Worm (Caenorhabditis elegans) whole organism, L4 larva: Measurements from ENCODE around the gene C44B7.11.

Experiments used
- F10B5.3 ChIP-seq: sonication (generic microtip); optimal IDR thresholded peaks from 2 replicates; lab custom pipeline; 2016; ENCODE audit warnings: mild to moderate bottlenecking, missing genetic modification characterization, missing compliant biosample characterization
- Y75B8A.6 ChIP-seq: fragments of 200-800 bp; sonication (Bioruptor generic); IDR thresholded peaks from 2 replicates; pipeline ENCODE4 v1.3.6; 2022; ENCODE audit warnings: missing genetic modification reagents, missing genetic modification characterization, missing compliant biosample characterization
- ZK337.2 ChIP-seq: fragments of 200-800 bp; sonication (Bioruptor generic); IDR thresholded peaks from 2 replicates; pipeline ENCODE4 v1.3.6; 2022; ENCODE audit warnings: missing genetic modification reagents, missing genetic modification characterization, missing compliant biosample characterization
- ama-1 ChIP-seq: fragments of 150-350 bp; optimal IDR thresholded peaks from 2 replicates; lab custom pipeline; 2014; ENCODE audit warnings: inconsistent platforms, mixed read lengths
- attf-4 ChIP-seq: sonication (generic microtip); optimal IDR thresholded peaks from 3 replicates; lab custom pipeline; 2017; ENCODE audit warnings: missing biosample characterization, missing genetic modification characterization
- ceh-28 ChIP-seq: fragments of 150-350 bp; optimal IDR thresholded peaks from 2 replicates; lab custom pipeline; 2014; ENCODE audit warnings: missing biosample characterization, missing genetic modification reagents, missing genetic modification characterization
- ceh-32 ChIP-seq: sonication (generic microtip); optimal IDR thresholded peaks from 2 replicates; lab custom pipeline; 2016; ENCODE audit warnings: mild to moderate bottlenecking, missing genetic modification characterization, missing compliant biosample characterization; ENCODE audit not compliant: poor library complexity
- ctbp-1 ChIP-seq: fragments of 200-800 bp; sonication (Bioruptor generic); IDR thresholded peaks from 2 replicates; pipeline ENCODE4 v1.3.6; 2022; ENCODE audit warnings: missing genetic modification reagents, missing genetic modification characterization, missing compliant biosample characterization
- daf-19 ChIP-seq: fragments of 200-800 bp; sonication (Bioruptor generic); conservative IDR thresholded peaks from 2 replicates; pipeline ENCODE4 v1.3.6; 2022; ENCODE audit warnings: missing genetic modification characterization, missing compliant biosample characterization
- daf-8 ChIP-seq: fragments of 200-800 bp; sonication (Bioruptor generic); IDR thresholded peaks from 2 replicates; pipeline ENCODE4 v1.3.6; 2022; ENCODE audit warnings: missing genetic modification characterization, missing compliant biosample characterization
- dmd-8 ChIP-seq: fragments of 200-800 bp; sonication (Bioruptor generic); IDR thresholded peaks from 2 replicates; pipeline ENCODE4 v1.3.6; 2022; ENCODE audit warnings: missing genetic modification characterization, missing compliant biosample characterization
- dpl-1 ChIP-seq: fragments of 150-350 bp; optimal IDR thresholded peaks from 2 replicates; lab custom pipeline; 2014; ENCODE audit warnings: missing biosample characterization, missing genetic modification reagents, missing genetic modification characterization
- fos-1 ChIP-seq: fragments of 150-350 bp; optimal IDR thresholded peaks from 2 replicates; lab custom pipeline; 2014; ENCODE audit warnings: missing biosample characterization, missing genetic modification characterization
- hif-1 ChIP-seq, 2 experiments: sonication (generic microtip); optimal IDR thresholded peaks; 2 replicates each; lab custom pipeline; 2016 to 2017; ENCODE audit warnings: missing compliant biosample characterization in 2 of 2, missing genetic modification characterization in 2 of 2, missing genetic modification reagents in 2 of 2, missing genotype in 2 of 2, mild to moderate bottlenecking in 1 of 2
- hlh-30 ChIP-seq: sonication (generic microtip); optimal IDR thresholded peaks from 2 replicates; lab custom pipeline; 2017; ENCODE audit warnings: antibody characterized with exemption, mild to moderate bottlenecking, missing genetic modification characterization, missing compliant biosample characterization; ENCODE audit not compliant: insufficient read depth
- jun-1 ChIP-seq: fragments of 150-350 bp; optimal IDR thresholded peaks from 2 replicates; lab custom pipeline; 2014; ENCODE audit warnings: missing biosample characterization, missing genetic modification reagents, missing genetic modification characterization
- lim-7 ChIP-seq: fragments of 200-800 bp; sonication (Bioruptor generic); IDR thresholded peaks from 2 replicates; pipeline ENCODE4 v1.3.6; 2022; ENCODE audit warnings: missing genetic modification characterization, missing compliant biosample characterization
- lin-13 ChIP-seq: fragments of 150-350 bp; optimal IDR thresholded peaks from 2 replicates; lab custom pipeline; 2014; ENCODE audit warnings: missing biosample characterization, missing genetic modification reagents, missing genetic modification characterization
- lin-15B ChIP-seq: fragments of 150-350 bp; sonication (generic microtip); optimal IDR thresholded peaks from 3 replicates; lab custom pipeline; 2014; ENCODE audit warnings: missing biosample characterization, missing genetic modification characterization
- lin-29 ChIP-seq: fragments of 200-800 bp; sonication (Bioruptor generic); IDR thresholded peaks from 2 replicates; pipeline ENCODE4 v1.3.6; 2022; ENCODE audit warnings: missing genetic modification reagents, missing genetic modification characterization, missing compliant biosample characterization
- lin-38 ChIP-seq: fragments of 200-800 bp; sonication (Bioruptor generic); IDR thresholded peaks from 2 replicates; pipeline ENCODE4 v1.3.6; 2022; ENCODE audit warnings: missing genetic modification reagents, missing genetic modification characterization, missing compliant biosample characterization
- lin-39 ChIP-seq: fragments of 150-350 bp; optimal IDR thresholded peaks from 2 replicates; lab custom pipeline; 2014; ENCODE audit warnings: missing biosample characterization, missing genetic modification reagents, missing genetic modification characterization
- lsy-2 ChIP-seq, 2 experiments: fragments of 150-350 bp in 1 of 2; sonication (generic microtip) in 1 of 2; optimal IDR thresholded peaks; 2 replicates each; lab custom pipeline; 2014 to 2017; ENCODE audit warnings: missing biosample characterization in 2 of 2, missing genetic modification characterization in 2 of 2
- madf-5 ChIP-seq, 2 experiments: fragments of 200-800 bp; sonication (Bioruptor generic); IDR thresholded peaks; 2 replicates each; pipeline ENCODE4 v1.3.6; 2022; ENCODE audit warnings: missing compliant biosample characterization in 2 of 2, missing genetic modification characterization in 2 of 2
- madf-9 ChIP-seq: fragments of 200-800 bp; sonication (Bioruptor generic); conservative IDR thresholded peaks from 2 replicates; pipeline ENCODE4 v1.3.6; 2022; ENCODE audit warnings: missing genetic modification reagents, missing genetic modification characterization, missing compliant biosample characterization
- mdl-1 ChIP-seq, 2 experiments: fragments of 150-350 bp in 1 of 2; sonication (generic microtip) in 1 of 2; optimal IDR thresholded peaks; 2 replicates each; lab custom pipeline; 2014 to 2017; ENCODE audit warnings: missing biosample characterization in 2 of 2, missing genetic modification characterization in 2 of 2
- mdt-29 ChIP-seq: fragments of 200-800 bp; sonication (Bioruptor generic); IDR thresholded peaks from 2 replicates; pipeline ENCODE4 v1.3.6; 2022; ENCODE audit warnings: missing genetic modification reagents, missing genetic modification characterization, missing compliant biosample characterization
- mep-1 ChIP-seq: fragments of 150-350 bp; sonication (generic microtip); optimal IDR thresholded peaks from 3 replicates; lab custom pipeline; 2014; ENCODE audit warnings: missing biosample characterization, missing genetic modification characterization
- mes-2 ChIP-seq: sonication (generic microtip); optimal IDR thresholded peaks from 2 replicates; lab custom pipeline; 2016; ENCODE audit warnings: missing genotype, mild to moderate bottlenecking, missing genetic modification characterization, missing compliant biosample characterization; ENCODE audit not compliant: poor library complexity, severe bottlenecking
- mxl-2 ChIP-seq: fragments of 200-800 bp; sonication (Bioruptor generic); conservative IDR thresholded peaks from 2 replicates; pipeline ENCODE4 v1.3.6; 2022; ENCODE audit warnings: missing genetic modification reagents, missing genetic modification characterization, missing compliant biosample characterization
- mxl-3 ChIP-seq: fragments of 200-800 bp; sonication (Bioruptor generic); optimal IDR thresholded peaks from 2 replicates; lab custom pipeline; 2018; ENCODE audit warnings: mild to moderate bottlenecking, missing genetic modification characterization, missing compliant biosample characterization
- nhr-10 ChIP-seq: fragments of 150-350 bp; optimal IDR thresholded peaks from 2 replicates; lab custom pipeline; 2014; ENCODE audit warnings: missing biosample characterization, missing genetic modification characterization
- nhr-102 ChIP-seq: sonication (generic microtip); optimal IDR thresholded peaks from 2 replicates; lab custom pipeline; 2016; ENCODE audit warnings: mild to moderate bottlenecking, missing genetic modification characterization, moderate library complexity, missing compliant biosample characterization
- nhr-11 ChIP-seq: fragments of 150-350 bp; optimal IDR thresholded peaks from 2 replicates; lab custom pipeline; 2014; ENCODE audit warnings: missing biosample characterization, missing genetic modification characterization
- nhr-28 ChIP-seq: fragments of 150-350 bp; optimal IDR thresholded peaks from 2 replicates; lab custom pipeline; 2014; ENCODE audit warnings: missing biosample characterization, missing genetic modification characterization
- nhr-41 ChIP-seq: fragments of 200-800 bp; sonication (Bioruptor generic); IDR thresholded peaks from 2 replicates; pipeline ENCODE4 v1.3.6; 2022; ENCODE audit warnings: missing genetic modification reagents, missing genetic modification characterization, missing compliant biosample characterization
- nhr-42 ChIP-seq: fragments of 200-800 bp; sonication (Bioruptor generic); IDR thresholded peaks from 2 replicates; pipeline ENCODE4 v1.3.6; 2022; ENCODE audit warnings: missing genetic modification characterization, missing compliant biosample characterization
- nhr-48 ChIP-seq: sonication (generic microtip); optimal IDR thresholded peaks from 2 replicates; lab custom pipeline; 2016; ENCODE audit warnings: mild to moderate bottlenecking, missing genetic modification characterization, missing compliant biosample characterization
- nhr-6 ChIP-seq: fragments of 150-350 bp; optimal IDR thresholded peaks from 2 replicates; lab custom pipeline; 2014; ENCODE audit warnings: missing biosample characterization, missing genetic modification characterization
- rbr-2 ChIP-seq: sonication (generic microtip); optimal IDR thresholded peaks from 2 replicates; lab custom pipeline; 2016; ENCODE audit warnings: missing genotype, missing genetic modification characterization, missing compliant biosample characterization
- saeg-2 ChIP-seq: fragments of 200-800 bp; sonication (Bioruptor generic); IDR thresholded peaks from 2 replicates; pipeline ENCODE4 v1.3.6; 2022; ENCODE audit warnings: missing genetic modification reagents, missing genetic modification characterization, missing compliant biosample characterization
- set-16 ChIP-seq: fragments of 200-800 bp; sonication (Bioruptor generic); IDR thresholded peaks from 2 replicates; pipeline ENCODE4 v1.3.6; 2022; ENCODE audit warnings: missing genetic modification reagents, missing genetic modification characterization, missing compliant biosample characterization
- snpc-1.2 ChIP-seq: fragments of 200-800 bp; sonication (Bioruptor generic); IDR thresholded peaks from 2 replicates; pipeline ENCODE4 v1.3.6; 2022; ENCODE audit warnings: missing genetic modification reagents, missing genetic modification characterization, missing compliant biosample characterization
- tag-97 ChIP-seq: fragments of 200-800 bp; sonication (Bioruptor generic); IDR thresholded peaks from 2 replicates; pipeline ENCODE4 v1.3.6; 2022; ENCODE audit warnings: missing genetic modification characterization, missing compliant biosample characterization
- unc-62 ChIP-seq, 3 experiments: fragments of 150-350 bp in 1 of 3; sonication (generic microtip); optimal IDR thresholded peaks in 2 of 3; peaks in 1 of 3; 1 replicate in 1 of 3; 2 replicates in 2 of 3; lab custom pipeline; 2014 to 2017; ENCODE audit warnings: missing biosample characterization in 3 of 3, missing genetic modification characterization in 3 of 3, missing genetic modification reagents in 3 of 3, missing genotype in 1 of 3
- vab-7 ChIP-seq: fragments of 200-800 bp; sonication (Bioruptor generic); IDR thresholded peaks from 2 replicates; pipeline ENCODE4 v1.3.6; 2022; ENCODE audit warnings: missing genetic modification reagents, missing genetic modification characterization, missing compliant biosample characterization

C44B7.11 gene

DNA sequence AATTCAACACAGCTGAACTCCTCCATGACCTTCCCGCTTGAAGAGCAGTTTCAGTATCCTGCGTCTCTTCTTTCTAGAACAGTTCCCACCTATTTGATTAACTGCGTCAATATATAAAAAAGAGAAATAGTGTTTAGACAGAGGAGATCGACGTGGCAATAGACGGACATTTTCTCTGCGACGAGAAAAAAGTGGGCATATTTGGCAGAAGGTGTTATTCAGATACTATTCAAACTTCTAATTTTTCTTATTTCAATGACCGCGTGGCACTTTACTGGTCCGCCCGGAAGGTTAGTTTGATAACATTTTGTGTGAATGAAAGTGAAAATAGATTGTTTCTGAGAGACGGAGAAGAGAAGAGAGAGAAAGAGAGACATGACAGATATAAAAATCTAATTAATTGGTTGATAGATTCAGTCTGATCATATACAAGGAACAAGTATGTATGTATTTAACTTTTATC lies 49.4 kb downstream of the C44B7.11 start, which contains the start of gene tbc-6 (continued):
- TF ChIP-seq nhr-28 (tag; lab: Kevin White, UChicago) (peak; percentile 86), set-16 (GFP tag; lab: Robert Waterston, UW) (no peak), nhr-10 (peak; percentile 89), lsy-2 (tag; optimal IDR thresholded peaks at IDR 0.05; lab: Kevin White, UChicago) (peak; percentile 55 to 56), nhr-102 (tag; lab: Kevin White, UChicago) (no peak), lin-39 (no peak), madf-9 (GFP tag; lab: Robert Waterston, UW) (no peak), Y75B8A.6 (GFP tag; lab: Robert Waterston, UW) (no peak), ctbp-1 (GFP tag; lab: Robert Waterston, UW) (no peak), nhr-6 (tag; lab: Kevin White, UChicago) (peak; percentile 26), F10B5.3 (tag; lab: Kevin White, UChicago) (no peak), nhr-11 (tag; lab: Kevin White, UChicago) (peak; percentile 31), dmd-8 (no peak), mxl-3 (GFP tag; lab: Kevin White, UChicago) (peak; percentile 71), dpl-1 (GFP tag; lab: Kevin White, UChicago) (no peak), hlh-30 (tag; lab: Kevin White, UChicago) (peak; percentile 40), nhr-42 (GFP tag; lab: Robert Waterston, UW) (no peak), ceh-28 (tag; lab: Kevin White, UChicago) (no peak), mep-1 (tag; lab: Kevin White, UChicago) (peak; percentile 53), lin-38 (GFP tag; lab: Robert Waterston, UW) (no peak), daf-8 (GFP tag; lab: Robert Waterston, UW) (no peak), lin-15B (no peak), mxl-2 (GFP tag; lab: Robert Waterston, UW) (no peak), ZK337.2 (GFP tag; lab: Robert Waterston, UW) (no peak), lin-13 (no peak), ama-1 (lab: Kevin White, UChicago) (peak; percentile 36), lin-29 (GFP tag; lab: Robert Waterston, UW) (no peak), ceh-32 (tag; lab: Kevin White, UChicago) (no peak), rbr-2 (tag; lab: Kevin White, UChicago) (peak; percentile 23), hif-1 (tag; optimal IDR thresholded peaks at IDR 0.05; lab: Kevin White, UChicago) (no peak), fos-1 (tag; lab: Kevin White, UChicago) (no peak), attf-4 (tag; lab: Kevin White, UChicago) (peak; percentile 44), mes-2 (tag; lab: Kevin White, UChicago) (peak; percentile 29), snpc-1.2 (GFP tag; lab: Robert Waterston, UW) (no peak), daf-19 (0 out of 2 replicates have a peak, but pooled peaks have one; percentile 48), madf-5 (GFP tag; IDR thresholded peaks at IDR 0.05; lab: Robert Waterston, UW) (no peak), nhr-41 (GFP tag; lab: Robert Waterston, UW) (no peak), mdl-1 (tag; optimal IDR thresholded peaks at IDR 0.05; lab: Kevin White, UChicago) (peak; percentile 65 to 78), nhr-48 (tag; lab: Kevin White, UChicago) (peak; percentile 30), unc-62 (GFP tag; optimal IDR thresholded peaks at IDR 0.05 in 1 of 2; lab: Kevin White, UChicago) (peak in 1 of 2 experiments; percentile 84), unc-62 (tag; optimal IDR thresholded peaks at IDR 0.05; lab: Kevin White, UChicago) (no peak), tag-97 (GFP tag; lab: Robert Waterston, UW) (no peak), jun-1 (tag; lab: Kevin White, UChicago) (no peak), saeg-2 (GFP tag; lab: Robert Waterston, UW) (no peak), lim-7 (GFP tag; lab: Robert Waterston, UW) (no peak), mdt-29 (GFP tag; lab: Robert Waterston, UW) (no peak), vab-7 (GFP tag; lab: Robert Waterston, UW) (no peak)
